Worm (Caenorhabditis elegans) whole organism, L2 larva: Measurements from ENCODE around the gene nep-11.

Experiments used
- ZK546.5 ChIP-seq: sonication (generic microtip); optimal IDR thresholded peaks from 2 replicates; lab custom pipeline; 2017; ENCODE audit warnings: missing biosample characterization, missing genetic modification characterization
- elt-1 ChIP-seq: fragments of 150-350 bp; optimal IDR thresholded peaks from 2 replicates; lab custom pipeline; 2014; ENCODE audit warnings: missing biosample characterization, missing genetic modification characterization
- fos-1 ChIP-seq: fragments of 150-350 bp; optimal IDR thresholded peaks from 2 replicates; lab custom pipeline; 2014; ENCODE audit warnings: missing biosample characterization, missing genetic modification characterization
- mbf-1 ChIP-seq: sonication (generic microtip); optimal IDR thresholded peaks from 2 replicates; lab custom pipeline; 2017; ENCODE audit warnings: missing biosample characterization, missing genetic modification characterization
- nhr-129 ChIP-seq: fragments of 150-350 bp; optimal IDR thresholded peaks from 2 replicates; lab custom pipeline; 2014; ENCODE audit warnings: missing biosample characterization, missing genetic modification characterization
- nhr-77 ChIP-seq: fragments of 150-350 bp; optimal IDR thresholded peaks from 2 replicates; lab custom pipeline; 2014; ENCODE audit warnings: missing biosample characterization, missing genetic modification characterization
- skn-1 ChIP-seq: sonication (generic microtip); optimal IDR thresholded peaks from 2 replicates; lab custom pipeline; 2017; ENCODE audit warnings: missing biosample characterization, missing genetic modification characterization
- unc-39 ChIP-seq: fragments of 150-350 bp; optimal IDR thresholded peaks from 2 replicates; lab custom pipeline; 2014; ENCODE audit warnings: missing biosample characterization, missing genetic modification characterization
- unc-62 ChIP-seq: fragments of 150-350 bp; optimal IDR thresholded peaks from 2 replicates; lab custom pipeline; 2014; ENCODE audit warnings: missing biosample characterization, missing genetic modification reagents, missing genetic modification characterization

DNA sequence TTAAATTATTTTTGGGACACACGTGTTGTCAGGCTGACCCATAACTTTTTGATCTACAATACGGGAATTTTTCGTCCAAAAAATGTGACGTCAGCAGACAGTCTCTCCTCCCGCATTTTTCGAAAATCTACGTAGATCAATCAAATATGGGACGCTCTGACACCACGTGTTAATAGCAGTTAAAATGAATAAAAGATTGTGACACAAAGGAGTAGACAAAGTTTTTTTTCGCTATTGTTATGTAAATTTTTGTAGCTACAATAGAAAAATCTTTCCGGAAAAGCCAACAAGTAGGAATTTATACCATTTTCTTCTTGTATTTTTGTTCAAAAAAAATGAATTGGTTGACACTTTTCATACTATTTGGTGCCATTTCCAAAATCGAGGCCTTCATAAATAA, 16.0 kb upstream of the nep-11 start, which contains the start of gene C16C8.27:
- TF ChIP-seq nhr-129 (no peak), unc-39 (tag; lab: Kevin White, UChicago) (no peak), mbf-1 (tag; lab: Kevin White, UChicago) (no peak), elt-1 (tag; lab: Kevin White, UChicago) (no peak), unc-62 (GFP tag; lab: Kevin White, UChicago) (no peak), skn-1 (tag; lab: Kevin White, UChicago) (no peak), nhr-77 (tag; lab: Kevin White, UChicago) (no peak), ZK546.5 (tag; lab: Kevin White, UChicago) (no peak), fos-1 (tag; lab: Kevin White, UChicago) (no peak)
